Fruit fly (Drosophila melanogaster) whole organism, adult: ENCODE measurements around the gene Fum3.

ENCODE experiments used
- CG14711 ChIP-seq: fragments of 200-800 bp; sonication (Bioruptor generic); optimal IDR thresholded peaks from 2 replicates; lab custom pipeline; 2018; ENCODE audit warnings: missing biosample characterization, mild to moderate bottlenecking, missing genetic modification characterization, moderate library complexity
- cic ChIP-seq: fragments of 200-800 bp; sonication (Bioruptor generic); optimal IDR thresholded peaks from 2 replicates; lab custom pipeline; 2017; ENCODE audit warnings: missing biosample characterization, mild to moderate bottlenecking, missing genetic modification characterization, moderate library complexity
- cnc ChIP-seq, 2 experiments: fragments of >200 bp; optimal IDR thresholded peaks; 2 replicates each; lab custom pipeline; 2017
- pad ChIP-seq: fragments of 200-800 bp; sonication (Bioruptor generic); optimal IDR thresholded peaks from 3 replicates; lab custom pipeline; 2017; ENCODE audit warnings: missing biosample characterization, missing genetic modification characterization, mild to moderate bottlenecking, moderate library complexity, missing genetic modification reagents

- TF ChIP-seq CG14711 (no peak), cic (GFP tag; lab: Kevin White, UChicago) (no peak), pad (GFP tag; lab: Kevin White, UChicago) (no peak), cnc (optimal IDR thresholded peaks at IDR 0.05; lab: Kevin White, UChicago) (no peak)
Observed at dm6 chr3L:11440258-11440657, 25.4 kb downstream of the Fum3 start.
